Fruit fly (Drosophila melanogaster): ENCODE measurements around the gene CG43391.

The CG43391 gene

DNA sequence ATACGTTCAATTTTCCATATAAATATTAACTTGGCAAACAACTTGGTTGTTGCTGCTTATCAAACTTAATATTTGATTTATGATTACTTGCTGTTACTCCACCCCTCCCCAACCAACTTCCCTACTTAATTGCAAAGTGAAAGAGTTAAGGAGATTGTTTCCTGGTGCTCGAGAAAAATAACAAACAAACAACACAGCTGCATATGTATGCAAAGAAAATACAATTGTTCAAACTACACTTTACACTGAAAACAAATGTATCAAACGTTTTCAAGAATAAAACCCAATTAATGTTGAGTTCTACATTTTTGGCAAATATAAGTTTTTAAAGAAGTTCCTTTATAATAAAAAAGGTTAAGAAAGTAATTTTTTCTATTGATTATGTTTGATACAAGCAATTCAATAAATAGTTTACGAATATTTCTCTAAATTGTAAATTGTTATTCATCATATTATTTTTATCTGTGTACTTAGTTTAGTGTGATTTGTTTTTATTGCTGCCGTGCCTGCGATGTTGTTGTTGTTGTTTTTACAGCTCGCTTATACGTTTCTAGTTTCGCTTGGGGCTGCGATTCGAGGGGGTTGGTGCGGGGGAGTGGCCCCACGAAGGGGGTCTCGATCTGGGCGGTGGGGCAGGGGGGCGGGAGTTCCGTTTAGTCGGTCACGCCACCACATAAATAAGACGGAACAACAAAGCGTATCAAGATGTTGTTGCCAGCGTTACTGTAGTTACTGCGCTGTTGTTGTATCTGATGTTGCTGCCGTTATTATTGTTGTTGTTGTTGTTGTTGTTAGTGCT is 25.0 kb downstream of the CG43391 start (continued):
- TF ChIP-seq Xrp1 (GFP tag; IDR thresholded peaks at IDR 0.05) (peak; percentile 76; the same call in 1 of the 2 replicates), CG9215 (GFP tag; IDR thresholded peaks at IDR 0.05) (peak; percentile 29; the same call in 1 of the 2 replicates), fru (optimal IDR thresholded peaks at IDR 0.05) (no peak), Chrac-16 (GFP tag; optimal IDR thresholded peaks at IDR 0.05) (peak; percentile 39), zfh1 (GFP tag; IDR thresholded peaks at IDR 0.05) (peak; percentile 33; the same call in 1 of the 3 replicates), Lhr (GFP tag; optimal IDR thresholded peaks at IDR 0.05) (peak; percentile 32), Med (GFP tag) (peak; percentile 85), CG3163 (GFP tag; optimal IDR thresholded peaks at IDR 0.05) (no peak), CTCF (GFP tag; optimal IDR thresholded peaks at IDR 0.05) (peak; percentile 2), CG43689 (GFP tag; IDR thresholded peaks at IDR 0.05) (no peak), sens (GFP tag) (peak; percentile 88), mld (GFP tag; IDR thresholded peaks at IDR 0.05; ENCODE audit: partially characterized antibody) (no peak), sob (GFP tag; IDR thresholded peaks at IDR 0.05) (peak; percentile 28; the same call in 1 of the 2 replicates), BtbVII (GFP tag; optimal IDR thresholded peaks at IDR 0.05) (peak; percentile 10), bcd (GFP tag; optimal IDR thresholded peaks at IDR 0.05) (peak; percentile 58), pita (GFP tag; optimal IDR thresholded peaks at IDR 0.05) (no peak), D19B (GFP tag; optimal IDR thresholded peaks at IDR 0.05) (no peak), CG11504 (tag; optimal IDR thresholded peaks at IDR 0.05) (peak; percentile 85), CG10543 (GFP tag; optimal IDR thresholded peaks at IDR 0.05) (peak; percentile 86), onecut (GFP tag; IDR thresholded peaks at IDR 0.05) (peak; percentile 38; the same call in 1 of the 2 replicates), CG7556 (GFP tag; optimal IDR thresholded peaks at IDR 0.05) (peak; percentile 84), tx (GFP tag; optimal IDR thresholded peaks at IDR 0.05) (peak; percentile 16), chif (GFP tag; optimal IDR thresholded peaks at IDR 0.05) (peak; percentile 51 to 62), ERR (GFP tag; optimal IDR thresholded peaks at IDR 0.05) (peak; percentile 24), CG13775 (GFP tag; optimal IDR thresholded peaks at IDR 0.05) (peak; percentile 34), Mes4 (GFP tag; optimal IDR thresholded peaks at IDR 0.05) (peak; percentile 36), p53 (GFP tag; optimal IDR thresholded peaks at IDR 0.05) (no peak), usp (GFP tag; optimal IDR thresholded peaks at IDR 0.05) (no peak), B-H1 (GFP tag; IDR thresholded peaks at IDR 0.05) (no peak; the same call in 2 of the 3 replicates), CG6654 (GFP tag; optimal IDR thresholded peaks at IDR 0.05) (no peak), CG34224 (GFP tag; IDR thresholded peaks at IDR 0.05; ENCODE audit: partially characterized antibody) (no peak), Awh (GFP tag; IDR thresholded peaks at IDR 0.05) (no peak), CG17385 (GFP tag; optimal IDR thresholded peaks at IDR 0.05) (peak; percentile 69), HLH54F (GFP tag; optimal IDR thresholded peaks at IDR 0.05) (no peak), NC2β (GFP tag; optimal IDR thresholded peaks at IDR 0.05) (peak; percentile 27), emc (GFP tag; optimal IDR thresholded peaks at IDR 0.05) (no peak), CG3847 (GFP tag; IDR thresholded peaks at IDR 0.05) (peak; percentile 59; the same call in 1 of the 2 replicates), fu2 (GFP tag; optimal IDR thresholded peaks at IDR 0.05) (peak; percentile 5), bab2 (GFP tag; optimal IDR thresholded peaks at IDR 0.05) (peak; percentile 62), CG14965 (GFP tag; optimal IDR thresholded peaks at IDR 0.05; ENCODE audit: borderline replicate concordance) (no peak), Hr51 (GFP tag; optimal IDR thresholded peaks at IDR 0.05) (peak in 1 of 2 experiments; percentile 87), nerfin-2 (GFP tag; IDR thresholded peaks at IDR 0.05; ENCODE audit: partially characterized antibody) (no peak), dmrt11E (tag; optimal IDR thresholded peaks at IDR 0.05) (peak; percentile 82), CG13624 (GFP tag; optimal IDR thresholded peaks at IDR 0.05) (peak; percentile 53), Atf6 (GFP tag; IDR thresholded peaks at IDR 0.05) (peak; percentile 65), Dbx (GFP tag; IDR thresholded peaks at IDR 0.05) (peak; percentile 67), D (optimal IDR thresholded peaks at IDR 0.05) (no peak), D (GFP tag; optimal IDR thresholded peaks at IDR 0.05) (peak; percentile 71), Vsx1 (GFP tag; optimal IDR thresholded peaks at IDR 0.05) (peak; percentile 11), Dip3 (GFP tag; optimal IDR thresholded peaks at IDR 0.05) (no peak), rib (GFP tag; IDR thresholded peaks at IDR 0.05) (peak; percentile 55; the same call in 1 of the 2 replicates)
